Worm (Caenorhabditis elegans) whole organism, L4 larva: ENCODE results near the gene Y105C5A.24.

Source experiments
- F26F4.8 ChIP-seq: fragments of 200-800 bp; sonication (Bioruptor generic); conservative IDR thresholded peaks from 2 replicates; pipeline ENCODE4 v1.3.6; 2022; ENCODE audit warnings: missing genetic modification characterization, missing compliant biosample characterization
- F37D6.2 ChIP-seq: sonication (generic microtip); optimal IDR thresholded peaks from 2 replicates; lab custom pipeline; 2016; ENCODE audit warnings: mild to moderate bottlenecking, missing genetic modification characterization, missing compliant biosample characterization
- R02D3.7 ChIP-seq: fragments of 150-350 bp; sonication (generic microtip); optimal IDR thresholded peaks from 3 replicates; lab custom pipeline; 2014; ENCODE audit warnings: missing biosample characterization, missing genetic modification characterization
- aha-1 ChIP-seq: fragments of 150-350 bp; peaks from one replicate; lab custom pipeline; 2014; ENCODE audit warnings: missing biosample characterization, missing genetic modification characterization
- arid-1 ChIP-seq: fragments of 200-800 bp; sonication (Bioruptor generic); conservative IDR thresholded peaks from 2 replicates; pipeline ENCODE4 v1.3.6; 2022; ENCODE audit warnings: missing genetic modification reagents, missing genetic modification characterization, missing compliant biosample characterization
- ceh-62 ChIP-seq: sonication (generic microtip); optimal IDR thresholded peaks from 2 replicates; lab custom pipeline; 2017; ENCODE audit warnings: missing biosample characterization, missing genetic modification characterization
- cey-2 ChIP-seq: sonication (generic microtip); optimal IDR thresholded peaks from 3 replicates; lab custom pipeline; 2017; ENCODE audit warnings: missing genetic modification characterization, mild to moderate bottlenecking, missing compliant biosample characterization, antibody characterized with exemption, borderline replicate concordance; ENCODE audit not compliant: insufficient read depth
- daf-12 ChIP-seq: fragments of 150-350 bp; optimal IDR thresholded peaks from 2 replicates; lab custom pipeline; 2014; ENCODE audit warnings: missing biosample characterization, missing genetic modification reagents, missing genetic modification characterization
- dmd-8 ChIP-seq: fragments of 200-800 bp; sonication (Bioruptor generic); IDR thresholded peaks from 2 replicates; pipeline ENCODE4 v1.3.6; 2022; ENCODE audit warnings: missing genetic modification characterization, missing compliant biosample characterization
- dve-1 ChIP-seq: sonication (generic microtip); optimal IDR thresholded peaks from 2 replicates; lab custom pipeline; 2017; ENCODE audit warnings: antibody characterized with exemption, mild to moderate bottlenecking, missing genetic modification characterization, missing compliant biosample characterization; ENCODE audit not compliant: insufficient read depth
- egl-43 ChIP-seq: fragments of 200-800 bp; sonication (Bioruptor generic); IDR thresholded peaks from 2 replicates; pipeline ENCODE4 v1.3.6; 2022; ENCODE audit warnings: missing genetic modification reagents, missing genetic modification characterization, missing compliant biosample characterization
- fos-1 ChIP-seq: fragments of 150-350 bp; optimal IDR thresholded peaks from 2 replicates; lab custom pipeline; 2014; ENCODE audit warnings: missing biosample characterization, missing genetic modification characterization
- hlh-30 ChIP-seq: sonication (generic microtip); optimal IDR thresholded peaks from 2 replicates; lab custom pipeline; 2017; ENCODE audit warnings: antibody characterized with exemption, mild to moderate bottlenecking, missing genetic modification characterization, missing compliant biosample characterization; ENCODE audit not compliant: insufficient read depth
- lim-7 ChIP-seq: fragments of 200-800 bp; sonication (Bioruptor generic); IDR thresholded peaks from 2 replicates; pipeline ENCODE4 v1.3.6; 2022; ENCODE audit warnings: missing genetic modification characterization, missing compliant biosample characterization
- lin-38 ChIP-seq: fragments of 200-800 bp; sonication (Bioruptor generic); IDR thresholded peaks from 2 replicates; pipeline ENCODE4 v1.3.6; 2022; ENCODE audit warnings: missing genetic modification reagents, missing genetic modification characterization, missing compliant biosample characterization
- madf-5 ChIP-seq, 2 experiments: fragments of 200-800 bp; sonication (Bioruptor generic); IDR thresholded peaks; 2 replicates each; pipeline ENCODE4 v1.3.6; 2022; ENCODE audit warnings: missing compliant biosample characterization in 2 of 2, missing genetic modification characterization in 2 of 2
- madf-9 ChIP-seq: fragments of 200-800 bp; sonication (Bioruptor generic); conservative IDR thresholded peaks from 2 replicates; pipeline ENCODE4 v1.3.6; 2022; ENCODE audit warnings: missing genetic modification reagents, missing genetic modification characterization, missing compliant biosample characterization
- mdl-1 ChIP-seq, 2 experiments: fragments of 150-350 bp in 1 of 2; sonication (generic microtip) in 1 of 2; optimal IDR thresholded peaks; 2 replicates each; lab custom pipeline; 2014 to 2017; ENCODE audit warnings: missing biosample characterization in 2 of 2, missing genetic modification characterization in 2 of 2
- mdt-29 ChIP-seq: fragments of 200-800 bp; sonication (Bioruptor generic); IDR thresholded peaks from 2 replicates; pipeline ENCODE4 v1.3.6; 2022; ENCODE audit warnings: missing genetic modification reagents, missing genetic modification characterization, missing compliant biosample characterization
- mep-1 ChIP-seq: fragments of 150-350 bp; sonication (generic microtip); optimal IDR thresholded peaks from 3 replicates; lab custom pipeline; 2014; ENCODE audit warnings: missing biosample characterization, missing genetic modification characterization
- mes-2 ChIP-seq: sonication (generic microtip); optimal IDR thresholded peaks from 2 replicates; lab custom pipeline; 2016; ENCODE audit warnings: missing genotype, mild to moderate bottlenecking, missing genetic modification characterization, missing compliant biosample characterization; ENCODE audit not compliant: poor library complexity, severe bottlenecking
- mxl-3 ChIP-seq: fragments of 200-800 bp; sonication (Bioruptor generic); optimal IDR thresholded peaks from 2 replicates; lab custom pipeline; 2018; ENCODE audit warnings: mild to moderate bottlenecking, missing genetic modification characterization, missing compliant biosample characterization
- nhr-10 ChIP-seq: fragments of 150-350 bp; optimal IDR thresholded peaks from 2 replicates; lab custom pipeline; 2014; ENCODE audit warnings: missing biosample characterization, missing genetic modification characterization
- nhr-25 ChIP-seq: sonication (generic microtip); optimal IDR thresholded peaks from 2 replicates; lab custom pipeline; 2017; ENCODE audit warnings: missing genetic modification characterization, mild to moderate bottlenecking, missing compliant biosample characterization, antibody characterized with exemption, moderate library complexity, borderline replicate concordance; ENCODE audit not compliant: insufficient read depth
- nhr-42 ChIP-seq: fragments of 200-800 bp; sonication (Bioruptor generic); IDR thresholded peaks from 2 replicates; pipeline ENCODE4 v1.3.6; 2022; ENCODE audit warnings: missing genetic modification characterization, missing compliant biosample characterization
- nhr-6 ChIP-seq: fragments of 150-350 bp; optimal IDR thresholded peaks from 2 replicates; lab custom pipeline; 2014; ENCODE audit warnings: missing biosample characterization, missing genetic modification characterization
- php-3 ChIP-seq: fragments of 200-800 bp; sonication (Bioruptor generic); IDR thresholded peaks from 2 replicates; pipeline ENCODE4 v1.3.6; 2022; ENCODE audit warnings: missing genetic modification reagents, missing genetic modification characterization, missing compliant biosample characterization
- pqm-1 ChIP-seq: sonication (generic microtip); optimal IDR thresholded peaks from 2 replicates; lab custom pipeline; 2017; ENCODE audit warnings: missing biosample characterization, missing genetic modification characterization
- set-16 ChIP-seq: fragments of 200-800 bp; sonication (Bioruptor generic); IDR thresholded peaks from 2 replicates; pipeline ENCODE4 v1.3.6; 2022; ENCODE audit warnings: missing genetic modification reagents, missing genetic modification characterization, missing compliant biosample characterization
- snpc-1.2 ChIP-seq: fragments of 200-800 bp; sonication (Bioruptor generic); IDR thresholded peaks from 2 replicates; pipeline ENCODE4 v1.3.6; 2022; ENCODE audit warnings: missing genetic modification reagents, missing genetic modification characterization, missing compliant biosample characterization
- snpc-4 ChIP-seq: fragments of 150-350 bp; optimal IDR thresholded peaks from 2 replicates; lab custom pipeline; 2014; ENCODE audit warnings: missing biosample characterization, missing genetic modification characterization
- tra-1 ChIP-seq: fragments of 200-800 bp; sonication (Bioruptor generic); IDR thresholded peaks from 2 replicates; pipeline ENCODE4 v1.3.6; 2022; ENCODE audit warnings: missing genetic modification reagents, missing genetic modification characterization, missing compliant biosample characterization
- zfp-3 ChIP-seq: fragments of 200-800 bp; sonication (Bioruptor generic); conservative IDR thresholded peaks from 2 replicates; pipeline ENCODE4 v1.3.6; 2022; ENCODE audit warnings: missing genetic modification reagents, missing genetic modification characterization, missing compliant biosample characterization
- ztf-7 ChIP-seq: fragments of 150-350 bp; optimal IDR thresholded peaks from 2 replicates; lab custom pipeline; 2014; ENCODE audit warnings: missing biosample characterization, missing genetic modification characterization

The Y105C5A.24 gene

ce11 chrIV:15850647-15851046 is 972 bp downstream of the Y105C5A.24 start:
- TF ChIP-seq madf-9, result no peak

ce11 chrIV:15852875-15853793 is 3.5 kb downstream of the Y105C5A.24 start:
- peak; percentile 59; the same call in 1 of the 2 replicates for TF ChIP-seq egl-43 (GFP tag; lab: Robert Waterston, UW)
- no peak for TF ChIP-seq hlh-30
- TF ChIP-seq lim-7 (GFP tag; lab: Robert Waterston, UW), result 0 out of 2 replicates have a peak, but pooled peaks have one; percentile 16
- TF ChIP-seq daf-12 (tag; lab: Kevin White, UChicago), result no peak
- no peak for TF ChIP-seq ceh-62 (tag; lab: Kevin White, UChicago)
- 0 out of 2 replicates have a peak, but pooled peaks have one; percentile 6 for TF ChIP-seq mdt-29 (GFP tag; lab: Robert Waterston, UW)
- no peak for TF ChIP-seq R02D3.7 (tag; lab: Kevin White, UChicago)
- TF ChIP-seq cey-2 (tag; lab: Kevin White, UChicago), result no peak
- TF ChIP-seq dve-1, result peak; percentile 2
- no peak for TF ChIP-seq snpc-4 (tag; lab: Kevin White, UChicago)
- peak; percentile 47; the same call in 1 of the 2 replicates for TF ChIP-seq set-16 (GFP tag; lab: Robert Waterston, UW)
- TF ChIP-seq snpc-1.2 (GFP tag; lab: Robert Waterston, UW), result peak; percentile 78

ce11 chrIV:15853820-15854426 is 4.2 kb downstream of the Y105C5A.24 start:
- TF ChIP-seq mdl-1 (tag; optimal IDR thresholded peaks at IDR 0.05; lab: Kevin White, UChicago) (no peak), ztf-7 (tag; lab: Kevin White, UChicago) (no peak), lin-38 (GFP tag; lab: Robert Waterston, UW) (peak; percentile 22; the same call in 1 of the 2 replicates), madf-5 (GFP tag; IDR thresholded peaks at IDR 0.05; lab: Robert Waterston, UW) (0 out of 4 replicates have a peak, but pooled peaks of 1 of the 2 experiments have one; percentile 4), mxl-3 (no peak), php-3 (GFP tag; lab: Robert Waterston, UW) (no peak), F37D6.2 (tag; lab: Kevin White, UChicago) (no peak), dmd-8 (no peak), tra-1 (no peak), nhr-10 (tag; lab: Kevin White, UChicago) (no peak), pqm-1 (tag; lab: Kevin White, UChicago) (no peak), nhr-6 (tag; lab: Kevin White, UChicago) (no peak), snpc-1.2 (GFP tag; lab: Robert Waterston, UW) (peak; percentile 49; the same call in 1 of the 2 replicates), nhr-25 (tag; lab: Kevin White, UChicago) (no peak), set-16 (GFP tag; lab: Robert Waterston, UW) (peak; percentile 98), mes-2 (tag; lab: Kevin White, UChicago) (no peak), arid-1 (GFP tag; lab: Robert Waterston, UW) (no peak; the same call in 1 of the 2 replicates), fos-1 (tag; lab: Kevin White, UChicago) (no peak), nhr-42 (GFP tag; lab: Robert Waterston, UW) (no peak), mep-1 (no peak), zfp-3 (GFP tag; lab: Robert Waterston, UW) (no peak), aha-1 (tag; lab: Kevin White, UChicago) (no peak), F26F4.8 (GFP tag; lab: Robert Waterston, UW) (no peak)
